Fruit fly (Drosophila melanogaster) whole organism, embryonic: ENCODE results near the gene CG17202.

Source experiments
- Asciz ChIP-seq: fragments of 200-800 bp; sonication (Bioruptor generic); optimal IDR thresholded peaks from 2 replicates; lab custom pipeline; 2017; ENCODE audit warnings: missing biosample characterization, mild to moderate bottlenecking, missing genetic modification characterization, missing genetic modification reagents
- Atf6 ChIP-seq: fragments of 200-800 bp; sonication (Bioruptor generic); IDR thresholded peaks from 2 replicates; pipeline ENCODE4 v1.3.6; 2022; ENCODE audit warnings: missing biosample characterization, missing genetic modification characterization
- CG1024 ChIP-seq: fragments of 200-800 bp; sonication (Bioruptor generic); IDR thresholded peaks from 2 replicates; pipeline ENCODE4 v1.3.6; 2022; ENCODE audit warnings: missing biosample characterization, missing genetic modification characterization
- CG10462 ChIP-seq: fragments of 200-800 bp; sonication (Bioruptor generic); optimal IDR thresholded peaks from 2 replicates; lab custom pipeline; 2016; ENCODE audit warnings: missing biosample characterization, missing genetic modification characterization
- CG10959 ChIP-seq: fragments of 200-800 bp; sonication (Bioruptor generic); IDR thresholded peaks from 2 replicates; pipeline ENCODE4 v1.3.6; 2022; ENCODE audit warnings: missing biosample characterization, missing genetic modification characterization
- CG11398 ChIP-seq: fragments of 200-800 bp; sonication (Bioruptor generic); optimal IDR thresholded peaks from 2 replicates; lab custom pipeline; 2016; ENCODE audit warnings: missing biosample characterization, missing genetic modification characterization
- CG11696 ChIP-seq: fragments of 200-800 bp; sonication (Bioruptor generic); IDR thresholded peaks from 2 replicates; pipeline ENCODE4 v1.3.6; 2022; ENCODE audit warnings: missing biosample characterization, missing genetic modification characterization
- CG12071 ChIP-seq: fragments of 200-800 bp; sonication (Bioruptor generic); optimal IDR thresholded peaks from 3 replicates; lab custom pipeline; 2018; ENCODE audit warnings: missing biosample characterization, mild to moderate bottlenecking, missing genetic modification characterization
- CG12299 ChIP-seq: fragments of 200-800 bp; sonication (Bioruptor generic); optimal IDR thresholded peaks from 2 replicates; lab custom pipeline; 2018; ENCODE audit warnings: missing biosample characterization, mild to moderate bottlenecking, missing genetic modification characterization
- CG13424 ChIP-seq: fragments of 200-800 bp; sonication (Bioruptor generic); optimal IDR thresholded peaks from 2 replicates; lab custom pipeline; 2019; ENCODE audit warnings: missing biosample characterization, mild to moderate bottlenecking, missing genetic modification characterization, moderate library complexity
- CG14441 ChIP-seq: fragments of 200-800 bp; sonication (Bioruptor generic); IDR thresholded peaks from 2 replicates; pipeline ENCODE4 v1.3.6; 2022; ENCODE audit warnings: missing biosample characterization, missing genetic modification characterization
- CG17385 ChIP-seq: fragments of 200-800 bp; sonication (Bioruptor generic); optimal IDR thresholded peaks from 3 replicates; lab custom pipeline; 2018; ENCODE audit warnings: missing biosample characterization, mild to moderate bottlenecking, missing genetic modification characterization
- CG2199 ChIP-seq: fragments of 200-800 bp; sonication (Bioruptor generic); IDR thresholded peaks from 3 replicates; pipeline ENCODE4 v1.3.6; 2022; ENCODE audit warnings: missing biosample characterization, missing genetic modification characterization
- CG2678 ChIP-seq: fragments of 200-800 bp; sonication (Bioruptor generic); optimal IDR thresholded peaks from 3 replicates; lab custom pipeline; 2019; ENCODE audit warnings: missing biosample characterization, mild to moderate bottlenecking, missing genetic modification characterization, moderate library complexity
- CG30403 ChIP-seq: fragments of 200-800 bp; sonication (Bioruptor generic); optimal IDR thresholded peaks from 3 replicates; lab custom pipeline; 2016; ENCODE audit warnings: missing biosample characterization, missing genetic modification characterization
- CG31441 ChIP-seq: fragments of 200-800 bp; sonication (Bioruptor generic); IDR thresholded peaks from 2 replicates; pipeline ENCODE4 v1.3.6; 2022; ENCODE audit warnings: missing biosample characterization, missing genetic modification characterization
- CG4360 ChIP-seq: fragments of 200-800 bp; sonication (Bioruptor generic); IDR thresholded peaks from 2 replicates; pipeline ENCODE4 v1.3.6; 2022; ENCODE audit warnings: missing biosample characterization, missing genetic modification characterization
- CG43689 ChIP-seq: fragments of 200-800 bp; sonication (Bioruptor generic); IDR thresholded peaks from 2 replicates; pipeline ENCODE4 v1.3.6; 2022; ENCODE audit warnings: missing biosample characterization, missing genetic modification characterization
- CG5245 ChIP-seq: fragments of 200-800 bp; sonication (Bioruptor generic); optimal IDR thresholded peaks from 3 replicates; lab custom pipeline; 2016; ENCODE audit warnings: missing biosample characterization, missing genetic modification characterization
- CG6254 ChIP-seq: fragments of 200-800 bp; sonication (Bioruptor generic); optimal IDR thresholded peaks from 3 replicates; lab custom pipeline; 2017; ENCODE audit warnings: mild to moderate bottlenecking, missing biosample characterization, missing genetic modification reagents, missing genetic modification characterization
- CG7556 ChIP-seq: fragments of 200-800 bp; sonication (Bioruptor generic); optimal IDR thresholded peaks from 2 replicates; lab custom pipeline; 2017; ENCODE audit warnings: missing biosample characterization, mild to moderate bottlenecking, missing genetic modification characterization
- CG8359 ChIP-seq: fragments of 200-800 bp; sonication (Bioruptor generic); optimal IDR thresholded peaks from 2 replicates; lab custom pipeline; 2017; ENCODE audit warnings: missing biosample characterization, mild to moderate bottlenecking, missing genetic modification characterization, borderline replicate concordance
- Deaf1 ChIP-seq: fragments of 200-800 bp; optimal IDR thresholded peaks from 3 replicates; lab custom pipeline; 2019; ENCODE audit warnings: missing biosample characterization, mild to moderate bottlenecking, missing genetic modification characterization, moderate library complexity
- Dfd ChIP-seq, 2 experiments: fragments of >200 bp; optimal IDR thresholded peaks; 2 replicates each; lab custom pipeline; 2017; ENCODE audit warnings: missing biosample characterization in 2 of 2, missing genetic modification characterization in 2 of 2
- Dref ChIP-seq: fragments of 200-800 bp; sonication (Bioruptor generic); IDR thresholded peaks from 2 replicates; pipeline ENCODE4 v1.3.6; 2022; ENCODE audit warnings: missing biosample characterization, missing genetic modification characterization
- HLH4C ChIP-seq: fragments of 200-800 bp; sonication (Bioruptor generic); IDR thresholded peaks from 3 replicates; pipeline ENCODE4 v1.3.6; 2022; ENCODE audit warnings: missing biosample characterization, missing genetic modification characterization; ENCODE audit not compliant: partially characterized antibody
- HLH54F ChIP-seq: fragments of 200-800 bp; sonication (Bioruptor generic); optimal IDR thresholded peaks from 3 replicates; lab custom pipeline; 2016; ENCODE audit warnings: missing biosample characterization, missing genetic modification characterization
- Hand ChIP-seq: fragments of 200-800 bp; sonication (Bioruptor generic); optimal IDR thresholded peaks from 2 replicates; lab custom pipeline; 2017; ENCODE audit warnings: mild to moderate bottlenecking, missing biosample characterization, missing genetic modification reagents, missing genetic modification characterization
- Hey ChIP-seq: fragments of 200-800 bp; sonication (Bioruptor generic); optimal IDR thresholded peaks from 3 replicates; lab custom pipeline; 2018; ENCODE audit warnings: missing biosample characterization, mild to moderate bottlenecking, missing genetic modification characterization
- Kr ChIP-seq: fragments of 200-800 bp; sonication (Bioruptor generic); optimal IDR thresholded peaks from 2 replicates; lab custom pipeline; 2017; ENCODE audit warnings: missing biosample characterization, mild to moderate bottlenecking, missing genetic modification characterization
- Nf-YB ChIP-seq: fragments of 200-800 bp; sonication (Bioruptor generic); optimal IDR thresholded peaks from 3 replicates; lab custom pipeline; 2019; ENCODE audit warnings: missing biosample characterization, mild to moderate bottlenecking, missing genetic modification characterization, moderate library complexity
- Opbp ChIP-seq: fragments of 200-800 bp; sonication (Bioruptor generic); IDR thresholded peaks from 3 replicates; pipeline ENCODE4 v1.3.6; 2022; ENCODE audit warnings: missing biosample characterization, missing genetic modification characterization; ENCODE audit not compliant: partially characterized antibody
- Optix ChIP-seq: fragments of 200-800 bp; sonication (Bioruptor generic); IDR thresholded peaks from 3 replicates; pipeline ENCODE4 v1.3.6; 2022; ENCODE audit warnings: missing biosample characterization, missing genetic modification characterization
- Usf ChIP-seq: fragments of 200-800 bp; sonication (Bioruptor generic); optimal IDR thresholded peaks from 2 replicates; lab custom pipeline; 2017; ENCODE audit warnings: missing genotype, missing biosample characterization, missing genetic modification characterization
- ac ChIP-seq: fragments of 200-800 bp; sonication (Bioruptor generic); optimal IDR thresholded peaks from 3 replicates; lab custom pipeline; 2017; ENCODE audit warnings: missing biosample characterization, mild to moderate bottlenecking, missing genetic modification characterization
- ap ChIP-seq: fragments of 200-800 bp; sonication (Bioruptor generic); IDR thresholded peaks from 2 replicates; pipeline ENCODE4 v1.3.6; 2022; ENCODE audit warnings: missing biosample characterization, missing genetic modification characterization
- dm ChIP-seq: fragments of 200-800 bp; sonication (Bioruptor generic); optimal IDR thresholded peaks from 3 replicates; lab custom pipeline; 2016; ENCODE audit warnings: missing biosample characterization, missing genetic modification characterization
- dpn ChIP-seq, 2 experiments: fragments of 200-800 bp; sonication (Bioruptor generic); optimal IDR thresholded peaks; 3 replicates each; lab custom pipeline; 2016; ENCODE audit warnings: missing biosample characterization in 2 of 2, missing genetic modification characterization in 2 of 2
- fu2 ChIP-seq: fragments of 200-800 bp; sonication (Bioruptor generic); optimal IDR thresholded peaks from 2 replicates; lab custom pipeline; 2016; ENCODE audit warnings: missing biosample characterization, missing genetic modification characterization
- ind ChIP-seq: fragments of 200-800 bp; sonication (Bioruptor generic); optimal IDR thresholded peaks from 3 replicates; lab custom pipeline; 2016; ENCODE audit warnings: missing biosample characterization, missing genetic modification characterization
- kay ChIP-seq: fragments of 200-800 bp; sonication (Bioruptor generic); optimal IDR thresholded peaks from 2 replicates; lab custom pipeline; 2016; ENCODE audit warnings: missing biosample characterization, missing genetic modification characterization
- knrl ChIP-seq: fragments of 200-800 bp; sonication (Bioruptor generic); IDR thresholded peaks from 3 replicates; pipeline ENCODE4 v1.3.6; 2022; ENCODE audit warnings: missing biosample characterization, missing genetic modification characterization; ENCODE audit not compliant: partially characterized antibody
- lola ChIP-seq, 3 experiments: fragments of >200 bp in 2 of 3; fragments of 200-800 bp in 1 of 3; sonication (Bioruptor generic) in 1 of 3; optimal IDR thresholded peaks; 2 replicates each; lab custom pipeline; 2017 to 2019; ENCODE audit warnings: missing biosample characterization in 3 of 3, missing genetic modification characterization in 3 of 3, mild to moderate bottlenecking in 1 of 3, moderate library complexity in 1 of 3
- nerfin-1 ChIP-seq: fragments of 200-800 bp; sonication (Bioruptor generic); optimal IDR thresholded peaks from 3 replicates; lab custom pipeline; 2019; ENCODE audit warnings: missing biosample characterization, mild to moderate bottlenecking, missing genetic modification characterization, moderate library complexity
- nerfin-2 ChIP-seq: fragments of 200-800 bp; sonication (Bioruptor generic); IDR thresholded peaks from 2 replicates; pipeline ENCODE4 v1.3.6; 2022; ENCODE audit warnings: missing biosample characterization, missing genetic modification characterization; ENCODE audit not compliant: partially characterized antibody
- repo ChIP-seq: fragments of 200-800 bp; sonication (Bioruptor generic); optimal IDR thresholded peaks from 2 replicates; lab custom pipeline; 2016; ENCODE audit warnings: missing biosample characterization, missing genetic modification characterization
- run ChIP-seq: fragments of 200-800 bp; sonication (Bioruptor generic); optimal IDR thresholded peaks from 3 replicates; lab custom pipeline; 2018; ENCODE audit warnings: missing biosample characterization, mild to moderate bottlenecking, missing genetic modification characterization
- shn ChIP-seq: fragments of 200-800 bp; sonication (Bioruptor generic); optimal IDR thresholded peaks from 3 replicates; lab custom pipeline; 2016; ENCODE audit warnings: missing biosample characterization, missing genetic modification characterization
- sim ChIP-seq: fragments of 200-800 bp; sonication (Bioruptor generic); IDR thresholded peaks from 2 replicates; pipeline ENCODE4 v1.3.6; 2022; ENCODE audit warnings: missing biosample characterization, missing genetic modification characterization
- vvl ChIP-seq: fragments of 200-800 bp; sonication (Bioruptor generic); IDR thresholded peaks from 2 replicates; pipeline ENCODE4 v1.3.6; 2022; ENCODE audit warnings: missing biosample characterization, missing genetic modification characterization

The CG17202 gene

dm6 chr3R:12448889-12449314 is 26.3 kb downstream of the CG17202 start, which contains the start of gene CG18549 (continued):
- TF ChIP-seq Asciz (GFP tag; lab: Kevin White, UChicago) (peak; percentile 100), knrl (peak; percentile 75), HLH4C (GFP tag; lab: Robert Waterston, UW) (peak; percentile 73), CG31441 (peak; percentile 99), Opbp (GFP tag; lab: Robert Waterston, UW) (peak; percentile 82), CG14441 (GFP tag; lab: Robert Waterston, UW) (peak; percentile 100), Dfd (GFP tag; optimal IDR thresholded peaks at IDR 0.05; lab: Kevin White, UChicago) (no peak), CG30403 (GFP tag; lab: Kevin White, UChicago) (peak; percentile 100), ap (peak; percentile 100), CG5245 (GFP tag; lab: Kevin White, UChicago) (peak; percentile 100), Hey (tag; lab: Kevin White, UChicago) (peak; percentile 97), kay (peak; percentile 99), CG2199 (GFP tag; lab: Robert Waterston, UW) (peak; percentile 100), CG8359 (GFP tag; lab: Kevin White, UChicago) (peak; percentile 97), repo (GFP tag; lab: Kevin White, UChicago) (peak; percentile 98), dpn (GFP tag; optimal IDR thresholded peaks at IDR 0.05; lab: Kevin White, UChicago) (peak; percentile 99 to 100), lola (GFP tag; optimal IDR thresholded peaks at IDR 0.05; lab: Kevin White, UChicago) (peak in 1 of 3 experiments; percentile 100), CG1024 (GFP tag; lab: Robert Waterston, UW) (peak; percentile 98), CG2678 (tag; lab: Kevin White, UChicago) (peak; percentile 100), CG4360 (GFP tag; lab: Robert Waterston, UW) (peak; percentile 95), run (tag; lab: Kevin White, UChicago) (peak; percentile 100), Nf-YB (peak; percentile 93), nerfin-2 (peak; percentile 64; the same call in 1 of the 2 replicates), CG17385 (GFP tag; lab: Kevin White, UChicago) (peak; percentile 100), CG43689 (peak; percentile 99), ind (peak; percentile 99), HLH54F (GFP tag; lab: Kevin White, UChicago) (peak; percentile 99), CG10959 (GFP tag; lab: Robert Waterston, UW) (peak; percentile 100), vvl (peak; percentile 100), sim (peak; percentile 100), Deaf1 (tag; lab: Kevin White, UChicago) (peak; percentile 93), CG10462 (peak; percentile 99), Usf (peak; percentile 98), CG12071 (peak; percentile 99), CG13424 (tag; lab: Kevin White, UChicago) (peak; percentile 100), nerfin-1 (tag; lab: Kevin White, UChicago) (peak; percentile 100), fu2 (GFP tag; lab: Kevin White, UChicago) (peak; percentile 98), CG11696 (peak; percentile 98), Dref (GFP tag; lab: Robert Waterston, UW) (peak; percentile 82), Atf6 (GFP tag; lab: Robert Waterston, UW) (peak; percentile 100), shn (GFP tag; lab: Kevin White, UChicago) (peak; percentile 99), CG6254 (GFP tag; lab: Kevin White, UChicago) (peak; percentile 98), ac (GFP tag; lab: Kevin White, UChicago) (peak; percentile 98), CG12299 (tag; lab: Kevin White, UChicago) (peak; percentile 100), CG7556 (GFP tag; lab: Kevin White, UChicago) (peak; percentile 100), Kr (GFP tag; lab: Kevin White, UChicago) (peak; percentile 73), Optix (GFP tag; lab: Robert Waterston, UW) (peak; percentile 99), Hand (peak; percentile 99), CG11398 (GFP tag; lab: Kevin White, UChicago) (peak; percentile 99), dm (GFP tag; lab: Kevin White, UChicago) (peak; percentile 98)
